Worm (Caenorhabditis elegans) whole organism, early embryonic: ENCODE data around the gene nep-11.

ENCODE experiments used
- F13C5.2 ChIP-seq: sonication (generic microtip); optimal IDR thresholded peaks from 2 replicates; lab custom pipeline; 2017; ENCODE audit warnings: mild to moderate bottlenecking, missing genetic modification characterization, inconsistent platforms, missing compliant biosample characterization
- ama-1 ChIP-seq: fragments of 150-350 bp; optimal IDR thresholded peaks from 2 replicates; lab custom pipeline; 2014
- ceh-13 ChIP-seq: fragments of 200-800 bp; sonication (Bioruptor generic); optimal IDR thresholded peaks from 2 replicates; lab custom pipeline; 2018; ENCODE audit warnings: mild to moderate bottlenecking, missing genetic modification characterization, missing compliant biosample characterization
- hmbx-1 ChIP-seq: sonication (generic microtip); optimal IDR thresholded peaks from 2 replicates; lab custom pipeline; 2016; ENCODE audit warnings: mild to moderate bottlenecking, missing genetic modification characterization, missing compliant biosample characterization
- hmg-4 ChIP-seq: fragments of 200-800 bp; sonication (Bioruptor generic); optimal IDR thresholded peaks from 2 replicates; lab custom pipeline; 2018; ENCODE audit warnings: mild to moderate bottlenecking, missing genetic modification characterization, missing compliant biosample characterization
- hnd-1 ChIP-seq: sonication (generic microtip); optimal IDR thresholded peaks from 2 replicates; lab custom pipeline; 2016; ENCODE audit warnings: missing genetic modification characterization, missing compliant biosample characterization
- scrt-1 ChIP-seq: fragments of 200-800 bp; sonication (Bioruptor generic); IDR thresholded peaks from 2 replicates; pipeline ENCODE4 v1.3.6; 2022; ENCODE audit warnings: missing genetic modification characterization, missing compliant biosample characterization
- sea-1 ChIP-seq: fragments of 200-800 bp; sonication (Bioruptor generic); conservative IDR thresholded peaks from 2 replicates; pipeline ENCODE4 v1.3.6; 2022; ENCODE audit warnings: missing genetic modification characterization, missing compliant biosample characterization
- tbx-37 ChIP-seq: fragments of 200-800 bp; sonication (Bioruptor generic); conservative IDR thresholded peaks from 2 replicates; pipeline ENCODE4 v1.3.6; 2022; ENCODE audit warnings: missing genetic modification reagents, missing genetic modification characterization, missing compliant biosample characterization
- tra-4 ChIP-seq: sonication (generic microtip); optimal IDR thresholded peaks from 2 replicates; lab custom pipeline; 2017; ENCODE audit warnings: missing genetic modification characterization, missing compliant biosample characterization

DNA sequence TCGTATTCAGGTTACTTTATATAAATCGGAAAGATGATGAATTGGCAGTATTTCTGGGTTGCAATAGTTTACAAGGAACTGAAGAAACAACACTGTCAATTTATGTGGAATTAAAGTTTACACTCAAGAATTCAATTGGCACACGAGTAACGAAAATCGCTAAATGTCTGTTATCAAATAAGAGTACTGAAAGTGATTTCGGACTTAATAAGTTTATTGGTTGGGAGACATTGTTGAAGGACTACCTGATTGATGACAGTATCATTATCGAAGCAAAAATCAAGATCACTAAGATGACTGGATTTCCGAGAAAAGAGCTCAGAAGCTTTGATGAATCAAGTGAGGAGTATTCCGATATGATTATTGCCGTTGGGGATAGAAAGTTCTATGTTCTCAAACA is 50.0 kb downstream of the nep-11 start:
- TF ChIP-seq ama-1 (lab: Kevin White, UChicago) (no peak), tbx-37 (no peak), ceh-13 (no peak), scrt-1 (GFP tag; lab: Robert Waterston, UW) (no peak), F13C5.2 (tag; lab: Kevin White, UChicago) (no peak), hnd-1 (tag; lab: Kevin White, UChicago) (no peak), sea-1 (GFP tag; lab: Robert Waterston, UW) (no peak), hmbx-1 (no peak), tra-4 (tag; lab: Kevin White, UChicago) (no peak), hmg-4 (no peak)
